Worm (Caenorhabditis elegans) whole organism, L4/young adult: ENCODE results near the gene C18B2.4.

Source experiments
- W03F9.2 ChIP-seq: fragments of 150-350 bp; optimal IDR thresholded peaks from 2 replicates; lab custom pipeline; 2014; ENCODE audit warnings: missing biosample characterization, missing genetic modification characterization
- him-1 ChIP-seq: sonication (generic microtip); optimal IDR thresholded peaks from 2 replicates; lab custom pipeline; 2016; ENCODE audit warnings: missing genotype, missing genetic modification reagents, missing genetic modification characterization, missing compliant biosample characterization

- no peak for TF ChIP-seq W03F9.2 (tag; lab: Kevin White, UChicago)
- no peak for TF ChIP-seq him-1 (tag; lab: Kevin White, UChicago)
Observed at ce11 chrX:3596967-3597366, 8.6 kb downstream of the C18B2.4 start.
